Fruit fly (Drosophila melanogaster): Measurements from ENCODE around the gene sd.

Gene sd

DNA sequence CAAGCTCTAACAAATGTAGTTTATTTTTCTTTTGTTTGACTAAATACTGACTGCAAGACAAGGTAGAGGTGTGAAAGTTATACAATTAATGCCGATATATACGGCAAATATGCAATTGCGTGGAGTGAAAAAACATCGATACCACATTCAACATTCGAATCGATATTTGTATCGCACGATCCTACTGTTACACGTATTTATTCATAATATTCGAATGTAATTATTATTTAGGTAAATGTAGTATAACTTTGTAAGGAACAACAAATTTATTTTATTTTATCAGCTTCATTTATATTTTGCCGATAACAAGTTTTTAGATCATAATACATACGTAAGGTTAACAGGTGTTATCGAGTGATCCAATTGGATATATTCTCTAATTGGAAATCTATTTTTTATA lies 31.2 kb downstream of the sd start, which contains the start of gene Chc (continued):
- TF ChIP-seq nau (GFP tag; optimal IDR thresholded peaks at IDR 0.05) (no peak), nmo (GFP tag; optimal IDR thresholded peaks at IDR 0.05) (peak; percentile 34), cwo (GFP tag; optimal IDR thresholded peaks at IDR 0.05) (no peak), peb (GFP tag; IDR thresholded peaks at IDR 0.05) (no peak), Xbp1 (GFP tag; optimal IDR thresholded peaks at IDR 0.05) (peak; percentile 20), wdn (GFP tag; IDR thresholded peaks at IDR 0.05) (no peak), C15 (GFP tag; IDR thresholded peaks at IDR 0.05) (no peak), CG5245 (GFP tag; optimal IDR thresholded peaks at IDR 0.05) (no peak), odd (GFP tag; optimal IDR thresholded peaks at IDR 0.05) (no peak), mld (GFP tag; IDR thresholded peaks at IDR 0.05; ENCODE audit: partially characterized antibody) (peak; percentile 95), Pdp1 (GFP tag; optimal IDR thresholded peaks at IDR 0.05) (peak in 1 of 2 experiments; percentile 94), Trl (optimal IDR thresholded peaks at IDR 0.05) (no peak), Trl (GFP tag; optimal IDR thresholded peaks at IDR 0.05) (no peak), ap (GFP tag; IDR thresholded peaks at IDR 0.05) (no peak), sna (GFP tag; IDR thresholded peaks at IDR 0.05; ENCODE audit: partially characterized antibody) (peak; percentile 92), CG6683 (GFP tag; optimal IDR thresholded peaks at IDR 0.05) (no peak), CG13624 (GFP tag; optimal IDR thresholded peaks at IDR 0.05) (no peak), Rfx (GFP tag; IDR thresholded peaks at IDR 0.05) (peak; percentile 36; the same call in 1 of the 2 replicates), Dip2 (GFP tag; IDR thresholded peaks at IDR 0.05) (no peak), D19B (GFP tag; optimal IDR thresholded peaks at IDR 0.05) (no peak), tll (GFP tag; optimal IDR thresholded peaks at IDR 0.05) (no peak), CG12659 (GFP tag; optimal IDR thresholded peaks at IDR 0.05) (peak; percentile 3), crc (GFP tag; optimal IDR thresholded peaks at IDR 0.05) (no peak), Hr39 (optimal IDR thresholded peaks at IDR 0.05) (no peak), Opbp (GFP tag; IDR thresholded peaks at IDR 0.05; ENCODE audit: partially characterized antibody) (peak; percentile 98), CG13894 (tag; optimal IDR thresholded peaks at IDR 0.05) (no peak), Jarid2 (GFP tag; optimal IDR thresholded peaks at IDR 0.05) (no peak), slou (GFP tag; optimal IDR thresholded peaks at IDR 0.05) (no peak), MBD-R2 (GFP tag; IDR thresholded peaks at IDR 0.05) (peak; percentile 59), corto (GFP tag; optimal IDR thresholded peaks at IDR 0.05) (no peak), Med (GFP tag) (peak; percentile 76), hb (GFP tag; IDR thresholded peaks at IDR 0.05; ENCODE audit: partially characterized antibody) (peak; percentile 96), fd96Cb (tag; optimal IDR thresholded peaks at IDR 0.05) (no peak), CG3838 (GFP tag; optimal IDR thresholded peaks at IDR 0.05) (no peak), CG4360 (GFP tag; IDR thresholded peaks at IDR 0.05) (no peak), CG34224 (GFP tag; IDR thresholded peaks at IDR 0.05; ENCODE audit: partially characterized antibody) (peak; percentile 97), CG10543 (GFP tag; optimal IDR thresholded peaks at IDR 0.05) (no peak), ci (GFP tag; IDR thresholded peaks at IDR 0.05) (no peak), CG13287 (GFP tag; IDR thresholded peaks at IDR 0.05; ENCODE audit: partially characterized antibody) (peak; percentile 96), Dll (GFP tag; IDR thresholded peaks at IDR 0.05; ENCODE audit: partially characterized antibody) (peak; percentile 94), her (GFP tag; optimal IDR thresholded peaks at IDR 0.05) (no peak), D (optimal IDR thresholded peaks at IDR 0.05) (no peak), D (GFP tag; optimal IDR thresholded peaks at IDR 0.05) (no peak), CG17359 (tag; optimal IDR thresholded peaks at IDR 0.05) (no peak), tgo (GFP tag; IDR thresholded peaks at IDR 0.05) (no peak), Taf1 (GFP tag; IDR thresholded peaks at IDR 0.05) (no peak), pan (optimal IDR thresholded peaks at IDR 0.05) (no peak), pan (GFP tag; optimal IDR thresholded peaks at IDR 0.05 in 1 of 2, IDR thresholded peaks at IDR 0.05 in 1 of 2) (no peak), CG7271 (tag; optimal IDR thresholded peaks at IDR 0.05) (no peak), CG8388 (GFP tag; optimal IDR thresholded peaks at IDR 0.05) (no peak), wor (GFP tag; IDR thresholded peaks at IDR 0.05) (no peak), NK7.1 (GFP tag; optimal IDR thresholded peaks at IDR 0.05) (no peak)
